Fruit fly (Drosophila melanogaster): ENCODE data around the gene nau.

dm6 chr3R:23727657-23728056 is 9.5 kb upstream of the nau start:
- no peak for TF ChIP-seq tj (GFP tag; optimal IDR thresholded peaks at IDR 0.05)
- no peak for TF ChIP-seq CG33017 (tag; optimal IDR thresholded peaks at IDR 0.05)
- TF ChIP-seq CG11617 (GFP tag; optimal IDR thresholded peaks at IDR 0.05): no peak

Data from whole organism, adult.